Fruit fly (Drosophila melanogaster) whole organism, embryonic: ENCODE measurements around the gene CG42263.

Source experiments
- Ada2b ChIP-seq: fragments of 200-800 bp; sonication (Bioruptor generic); IDR thresholded peaks from 2 replicates; pipeline ENCODE4 v1.3.6; 2022; ENCODE audit warnings: missing biosample characterization, missing genetic modification characterization
- Adf1 ChIP-seq: fragments of 200-800 bp; sonication (Bioruptor generic); IDR thresholded peaks from 2 replicates; pipeline ENCODE4 v1.3.6; 2022; ENCODE audit warnings: missing biosample characterization, missing genetic modification characterization
- Awh ChIP-seq: fragments of 200-800 bp; sonication (Bioruptor generic); IDR thresholded peaks from 2 replicates; pipeline ENCODE4, ENCODE4 v1.3.6; 2022; ENCODE audit warnings: missing biosample characterization, missing genetic modification characterization
- B-H1 ChIP-seq: fragments of 200-800 bp; sonication (Bioruptor generic); IDR thresholded peaks from 3 replicates; pipeline ENCODE4 v1.3.6; 2022; ENCODE audit warnings: missing biosample characterization, missing genetic modification characterization
- Bgb ChIP-seq: fragments of 200-800 bp; sonication (Bioruptor generic); IDR thresholded peaks from 2 replicates; pipeline ENCODE4 v1.3.6; 2022; ENCODE audit warnings: missing biosample characterization, missing genetic modification characterization; ENCODE audit not compliant: partially characterized antibody
- Blimp-1 ChIP-seq: fragments of 200-800 bp; sonication (Bioruptor generic); optimal IDR thresholded peaks from 3 replicates; lab custom pipeline; 2018; ENCODE audit warnings: missing biosample characterization, missing genetic modification characterization, mild to moderate bottlenecking, moderate library complexity, missing genetic modification reagents
- CG1024 ChIP-seq: fragments of 200-800 bp; sonication (Bioruptor generic); IDR thresholded peaks from 2 replicates; pipeline ENCODE4 v1.3.6; 2022; ENCODE audit warnings: missing biosample characterization, missing genetic modification characterization
- CG10462 ChIP-seq: fragments of 200-800 bp; sonication (Bioruptor generic); optimal IDR thresholded peaks from 2 replicates; lab custom pipeline; 2016; ENCODE audit warnings: missing biosample characterization, missing genetic modification characterization
- CG11723 ChIP-seq: fragments of 200-800 bp; sonication (Bioruptor generic); optimal IDR thresholded peaks from 2 replicates; lab custom pipeline; 2017; ENCODE audit warnings: missing biosample characterization, mild to moderate bottlenecking, missing genetic modification characterization
- CG12391 ChIP-seq: fragments of 200-800 bp; sonication (Bioruptor generic); optimal IDR thresholded peaks from 3 replicates; lab custom pipeline; 2018; ENCODE audit warnings: missing biosample characterization, mild to moderate bottlenecking, missing genetic modification characterization, moderate library complexity
- CG13287 ChIP-seq: fragments of 200-800 bp; sonication (Bioruptor generic); IDR thresholded peaks from 2 replicates; pipeline ENCODE4 v1.3.6; 2022; ENCODE audit warnings: missing biosample characterization, missing genetic modification characterization; ENCODE audit not compliant: partially characterized antibody
- CG13424 ChIP-seq: fragments of 200-800 bp; sonication (Bioruptor generic); optimal IDR thresholded peaks from 2 replicates; lab custom pipeline; 2019; ENCODE audit warnings: missing biosample characterization, mild to moderate bottlenecking, missing genetic modification characterization, moderate library complexity
- CG17385 ChIP-seq: fragments of 200-800 bp; sonication (Bioruptor generic); optimal IDR thresholded peaks from 3 replicates; lab custom pipeline; 2018; ENCODE audit warnings: missing biosample characterization, mild to moderate bottlenecking, missing genetic modification characterization
- CG17829 ChIP-seq: fragments of 200-800 bp; optimal IDR thresholded peaks from 2 replicates; lab custom pipeline; 2019; ENCODE audit warnings: missing biosample characterization, mild to moderate bottlenecking, missing genetic modification characterization, moderate library complexity
- CG2202 ChIP-seq: fragments of 200-800 bp; sonication (Bioruptor generic); optimal IDR thresholded peaks from 2 replicates; lab custom pipeline; 2018; ENCODE audit warnings: missing biosample characterization, mild to moderate bottlenecking, missing genetic modification characterization
- CG3065 ChIP-seq: fragments of 200-800 bp; sonication (Bioruptor generic); optimal IDR thresholded peaks from 2 replicates; lab custom pipeline; 2016; ENCODE audit warnings: missing biosample characterization, missing genetic modification characterization
- CG34376 ChIP-seq: fragments of 200-800 bp; sonication (Bioruptor generic); optimal IDR thresholded peaks from 2 replicates; lab custom pipeline; 2018; ENCODE audit warnings: missing biosample characterization, mild to moderate bottlenecking, missing genetic modification characterization
- CG3847 ChIP-seq: fragments of 200-800 bp; sonication (Bioruptor generic); IDR thresholded peaks from 2 replicates; pipeline ENCODE4 v1.3.6; 2022; ENCODE audit warnings: missing biosample characterization, missing genetic modification characterization
- CG4424 ChIP-seq: fragments of 200-800 bp; sonication (Bioruptor generic); optimal IDR thresholded peaks from 3 replicates; lab custom pipeline; 2016; ENCODE audit warnings: missing biosample characterization, missing genetic modification characterization
- CG4820 ChIP-seq: fragments of 200-800 bp; sonication (Bioruptor generic); optimal IDR thresholded peaks from 3 replicates; lab custom pipeline; 2016; ENCODE audit warnings: missing biosample characterization, missing genetic modification characterization
- CG7271 ChIP-seq: fragments of 200-800 bp; sonication (Bioruptor generic); optimal IDR thresholded peaks from 2 replicates; lab custom pipeline; 2018; ENCODE audit warnings: missing biosample characterization, mild to moderate bottlenecking, missing genetic modification characterization, moderate library complexity
- CG7745 ChIP-seq: fragments of 200-800 bp; sonication (Bioruptor generic); optimal IDR thresholded peaks from 2 replicates; lab custom pipeline; 2018; ENCODE audit warnings: missing biosample characterization, mild to moderate bottlenecking, missing genetic modification characterization, moderate library complexity
- CG8089 ChIP-seq: fragments of 200-800 bp; sonication (Bioruptor generic); optimal IDR thresholded peaks from 3 replicates; lab custom pipeline; 2016; ENCODE audit warnings: missing biosample characterization, missing genetic modification characterization
- CG8765 ChIP-seq: fragments of 200-800 bp; sonication (Bioruptor generic); IDR thresholded peaks from 2 replicates; pipeline ENCODE4 v1.3.6; 2022; ENCODE audit warnings: missing biosample characterization, missing genetic modification characterization
- CG9609 ChIP-seq: fragments of 200-800 bp; sonication (Bioruptor generic); optimal IDR thresholded peaks from 3 replicates; lab custom pipeline; 2016; ENCODE audit warnings: missing biosample characterization, missing genetic modification characterization
- Camta ChIP-seq: fragments of 200-800 bp; sonication (Bioruptor generic); optimal IDR thresholded peaks from 2 replicates; lab custom pipeline; 2016; ENCODE audit warnings: missing biosample characterization, missing genetic modification characterization
- Hmx ChIP-seq: fragments of 200-800 bp; sonication (Bioruptor generic); optimal IDR thresholded peaks from 2 replicates; lab custom pipeline; 2016; ENCODE audit warnings: missing biosample characterization, missing genetic modification characterization
- Hr51 ChIP-seq, 2 experiments: fragments of 200-800 bp; sonication (Bioruptor generic); optimal IDR thresholded peaks; 2 replicates in 1 of 2; 3 replicates in 1 of 2; lab custom pipeline; 2016 to 2018; ENCODE audit warnings: missing biosample characterization in 2 of 2, missing genetic modification characterization in 2 of 2, mild to moderate bottlenecking in 1 of 2, moderate library complexity in 1 of 2
- Max ChIP-seq: fragments of 200-800 bp; sonication (Bioruptor generic); optimal IDR thresholded peaks from 2 replicates; lab custom pipeline; 2016; ENCODE audit warnings: missing biosample characterization, mild to moderate bottlenecking, missing genetic modification characterization
- Mes4 ChIP-seq: fragments of 200-800 bp; sonication (Bioruptor generic); optimal IDR thresholded peaks from 2 replicates; lab custom pipeline; 2016; ENCODE audit warnings: missing biosample characterization, missing genetic modification characterization
- Spps ChIP-seq: fragments of 200-800 bp; sonication (Bioruptor generic); optimal IDR thresholded peaks from 2 replicates; lab custom pipeline; 2018; ENCODE audit warnings: missing biosample characterization, mild to moderate bottlenecking, missing genetic modification characterization
- Taf1 ChIP-seq: fragments of 200-800 bp; sonication (Bioruptor generic); IDR thresholded peaks from 2 replicates; pipeline ENCODE4 v1.3.6; 2022; ENCODE audit warnings: missing biosample characterization, missing genetic modification characterization
- crol ChIP-seq: fragments of 200-800 bp; sonication (Bioruptor generic); IDR thresholded peaks from 2 replicates; pipeline ENCODE4 v1.3.6; 2022; ENCODE audit warnings: missing biosample characterization, missing genetic modification characterization
- dati ChIP-seq: fragments of 200-800 bp; sonication (Bioruptor generic); IDR thresholded peaks from 2 replicates; pipeline ENCODE4 v1.3.6; 2022; ENCODE audit warnings: missing biosample characterization, missing genetic modification characterization
- dysf ChIP-seq: fragments of 200-800 bp; sonication (Bioruptor generic); IDR thresholded peaks from 3 replicates; pipeline ENCODE4 v1.3.6; 2022; ENCODE audit warnings: missing biosample characterization, missing genetic modification characterization
- fd96Cb ChIP-seq: fragments of 200-800 bp; sonication (Bioruptor generic); optimal IDR thresholded peaks from 2 replicates; lab custom pipeline; 2018; ENCODE audit warnings: missing biosample characterization, mild to moderate bottlenecking, missing genetic modification characterization, moderate library complexity
- ftz-f1 ChIP-seq: fragments of 200-800 bp; sonication (Bioruptor generic); optimal IDR thresholded peaks from 2 replicates; lab custom pipeline; 2016; ENCODE audit warnings: missing biosample characterization, missing genetic modification characterization
- gce ChIP-seq: fragments of 200-800 bp; sonication (Bioruptor generic); IDR thresholded peaks from 3 replicates; pipeline ENCODE4 v1.3.6; 2022; ENCODE audit warnings: missing biosample characterization, missing genetic modification characterization
- grau ChIP-seq: fragments of 200-800 bp; optimal IDR thresholded peaks from 3 replicates; lab custom pipeline; 2019; ENCODE audit warnings: missing biosample characterization, mild to moderate bottlenecking, missing genetic modification characterization, moderate library complexity
- gro ChIP-seq: fragments of 200-800 bp; sonication (Bioruptor generic); optimal IDR thresholded peaks from 2 replicates; lab custom pipeline; 2016; ENCODE audit warnings: missing biosample characterization, missing genetic modification characterization
- jing ChIP-seq: fragments of 200-800 bp; sonication (Bioruptor generic); optimal IDR thresholded peaks from 2 replicates; lab custom pipeline; 2018; ENCODE audit warnings: missing biosample characterization, mild to moderate bottlenecking, missing genetic modification characterization
- lbe ChIP-seq: fragments of 200-800 bp; sonication (Bioruptor generic); optimal IDR thresholded peaks from 2 replicates; lab custom pipeline; 2016; ENCODE audit warnings: missing biosample characterization, mild to moderate bottlenecking, missing genetic modification characterization
- luna ChIP-seq: fragments of 200-800 bp; sonication (Bioruptor generic); optimal IDR thresholded peaks from 2 replicates; lab custom pipeline; 2016; ENCODE audit warnings: missing biosample characterization, missing genetic modification characterization
- nmo ChIP-seq: fragments of 200-800 bp; sonication (Bioruptor generic); optimal IDR thresholded peaks from 2 replicates; lab custom pipeline; 2018; ENCODE audit warnings: missing biosample characterization, mild to moderate bottlenecking, missing genetic modification characterization, moderate library complexity
- psq ChIP-seq: fragments of 200-800 bp; sonication (Bioruptor generic); optimal IDR thresholded peaks from 2 replicates; lab custom pipeline; 2017; ENCODE audit warnings: missing biosample characterization, missing genetic modification characterization
- sd ChIP-seq: fragments of 200-800 bp; sonication (Bioruptor generic); optimal IDR thresholded peaks from 3 replicates; lab custom pipeline; 2018; ENCODE audit warnings: missing biosample characterization, mild to moderate bottlenecking, missing genetic modification characterization, moderate library complexity
- ssp ChIP-seq: fragments of 200-800 bp; sonication (Bioruptor generic); IDR thresholded peaks from 2 replicates; pipeline ENCODE4 v1.3.6; 2022; ENCODE audit warnings: missing biosample characterization, missing genetic modification characterization
- tna ChIP-seq: fragments of 200-800 bp; sonication (Bioruptor generic); IDR thresholded peaks from 2 replicates; pipeline ENCODE4 v1.3.6; 2022; ENCODE audit warnings: missing biosample characterization, missing genetic modification characterization; ENCODE audit not compliant: partially characterized antibody

CG42263 gene

DNA sequence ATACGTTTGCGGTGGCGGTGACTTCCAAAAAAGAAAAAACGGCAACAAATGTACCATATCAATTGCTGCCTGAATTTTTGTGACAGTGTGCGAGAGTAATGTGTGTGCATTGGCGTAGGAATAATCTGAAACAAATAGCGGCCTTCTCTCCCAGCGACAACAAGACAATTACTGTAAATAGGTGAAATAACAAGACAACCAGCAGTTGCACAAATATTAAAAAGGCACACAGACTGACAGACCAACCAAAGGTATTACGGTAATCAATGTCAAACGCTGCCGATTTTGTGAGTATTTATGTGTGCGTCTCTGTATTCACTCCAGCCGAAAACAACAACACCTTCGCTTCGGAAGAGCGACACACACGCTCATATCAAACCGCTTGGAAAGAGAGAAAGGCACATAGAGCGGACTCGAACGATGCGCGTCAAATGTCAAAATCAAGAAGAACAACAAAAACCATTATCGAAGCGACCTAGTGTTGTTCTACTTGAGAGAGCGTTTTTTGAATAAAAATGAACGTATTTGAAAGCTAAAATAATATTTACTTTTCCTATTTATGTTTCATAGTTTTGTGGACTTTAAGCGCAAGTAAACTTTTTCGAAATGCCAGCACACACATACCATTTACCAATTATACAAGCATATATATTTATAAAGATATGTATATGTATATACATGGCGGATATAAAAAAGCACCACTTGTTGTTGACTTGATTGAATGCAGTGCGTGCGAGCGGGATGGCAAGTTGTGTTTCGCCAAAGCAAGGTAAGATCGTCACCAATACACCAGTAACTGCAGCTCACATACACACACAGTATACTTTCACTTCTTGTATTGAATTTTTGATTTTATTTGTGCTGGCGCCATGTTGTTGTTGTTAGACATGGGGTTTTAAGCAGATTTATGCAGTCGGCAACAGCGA, 48.6 kb downstream of the CG42263 start (continued):
- peak; percentile 26 for TF ChIP-seq CG7745 (tag; lab: Kevin White, UChicago)
- peak; percentile 36 for TF ChIP-seq CG10462 (GFP tag; lab: Kevin White, UChicago)
- peak; percentile 8 for TF ChIP-seq Spps (tag; lab: Kevin White, UChicago)
- peak; percentile 74; the same call in 2 of the 3 replicates for TF ChIP-seq gce
- TF ChIP-seq B-H1 (GFP tag; lab: Robert Waterston, UW), result no peak; the same call in 2 of the 3 replicates
- peak; percentile 84 for TF ChIP-seq sd (tag; lab: Kevin White, UChicago)
- TF ChIP-seq CG2202 (tag; lab: Kevin White, UChicago), result peak; percentile 71
- TF ChIP-seq CG4424 (GFP tag; lab: Kevin White, UChicago), result peak; percentile 58
- TF ChIP-seq fd96Cb (tag; lab: Kevin White, UChicago), result peak; percentile 44
- TF ChIP-seq dysf, result peak; percentile 35; the same call in 1 of the 3 replicates
- TF ChIP-seq Bgb (GFP tag; lab: Robert Waterston, UW), result no peak
- no peak for TF ChIP-seq luna
- TF ChIP-seq CG9609, result no peak
- TF ChIP-seq Hmx, result no peak
- TF ChIP-seq Mes4, result peak; percentile 55
- TF ChIP-seq gro (GFP tag; lab: Kevin White, UChicago), result peak; percentile 52
- no peak for TF ChIP-seq tna (GFP tag; lab: Robert Waterston, UW)
- no peak for TF ChIP-seq Taf1 (GFP tag; lab: Robert Waterston, UW)
- peak; percentile 33 for TF ChIP-seq CG12391 (tag; lab: Kevin White, UChicago)
- TF ChIP-seq CG8089 (GFP tag; lab: Kevin White, UChicago), result peak; percentile 75
- peak; percentile 72 for TF ChIP-seq ftz-f1 (GFP tag; lab: Kevin White, UChicago)
- peak; percentile 52 for TF ChIP-seq Camta (GFP tag; lab: Kevin White, UChicago)
- TF ChIP-seq grau, result peak; percentile 20
- peak; percentile 37 for TF ChIP-seq CG17385
- peak; percentile 26 for TF ChIP-seq CG4820 (GFP tag; lab: Kevin White, UChicago)
- peak; percentile 72; the same call in 1 of the 2 replicates for TF ChIP-seq CG1024 (GFP tag; lab: Robert Waterston, UW)
- TF ChIP-seq ssp (GFP tag; lab: Robert Waterston, UW), result no peak
- peak; percentile 19 for TF ChIP-seq lbe (GFP tag; lab: Kevin White, UChicago)
- no peak for TF ChIP-seq CG8765 (GFP tag; lab: Robert Waterston, UW)
- peak; percentile 33 for TF ChIP-seq CG13424 (tag; lab: Kevin White, UChicago)
- no peak for TF ChIP-seq dati (GFP tag; lab: Robert Waterston, UW)
- peak; percentile 20 for TF ChIP-seq CG17829 (tag; lab: Kevin White, UChicago)
- peak; percentile 15 for TF ChIP-seq psq
- peak; percentile 82 for TF ChIP-seq Awh (GFP tag; lab: Robert Waterston, UW)
- TF ChIP-seq Blimp-1 (GFP tag; lab: Kevin White, UChicago), result peak; percentile 95
- TF ChIP-seq CG11723 (GFP tag; lab: Kevin White, UChicago), result peak; percentile 45
- peak; percentile 94 for TF ChIP-seq CG34376
- TF ChIP-seq Adf1 (GFP tag; lab: Robert Waterston, UW), result 0 out of 2 replicates have a peak, but pooled peaks have one; percentile 29
- TF ChIP-seq CG13287 (GFP tag; lab: Robert Waterston, UW), result no peak
- TF ChIP-seq jing, result no peak
- peak; percentile 4 for TF ChIP-seq CG7271 (tag; lab: Kevin White, UChicago)
- no peak; the same call in 1 of the 2 replicates for TF ChIP-seq CG3847 (GFP tag; lab: Robert Waterston, UW)
- TF ChIP-seq nmo, result peak; percentile 1
- no peak for TF ChIP-seq crol (GFP tag; lab: Robert Waterston, UW)
- peak; percentile 31 for TF ChIP-seq CG3065
- TF ChIP-seq Ada2b, result peak; percentile 21; the same call in 1 of the 2 replicates
- TF ChIP-seq Max (GFP tag; lab: Kevin White, UChicago), result peak; percentile 22
- TF ChIP-seq Hr51 (GFP tag; optimal IDR thresholded peaks at IDR 0.05; lab: Kevin White, UChicago), result peak in 1 of 2 experiments; percentile 39
